Worm (Caenorhabditis elegans) whole organism, L4/young adult: ENCODE results near the gene fbxa-179.

Source experiments
- W03F9.2 ChIP-seq: fragments of 150-350 bp; optimal IDR thresholded peaks from 2 replicates; lab custom pipeline; 2014; ENCODE audit warnings: missing biosample characterization, missing genetic modification characterization
- dao-5 ChIP-seq: sonication (generic microtip); optimal IDR thresholded peaks from 2 replicates; lab custom pipeline; 2016; ENCODE audit warnings: missing genotype, missing genetic modification characterization, moderate library complexity, missing compliant biosample characterization

ce11 chrX:14424673-14425072, 12.0 kb upstream of the fbxa-179 start, which contains the start of gene F23D12.11:
- no peak for TF ChIP-seq dao-5
- TF ChIP-seq W03F9.2 (tag; lab: Kevin White, UChicago): no peak
